Worm (Caenorhabditis elegans) whole organism, L2 larva: Measurements from ENCODE around the gene F46H5.2.

Experiments
- C34F6.9 ChIP-seq: fragments of 150-350 bp; optimal IDR thresholded peaks from 2 replicates; lab custom pipeline; 2014; ENCODE audit warnings: missing biosample characterization, missing genetic modification characterization
- F13H6.1 ChIP-seq: sonication (generic microtip); optimal IDR thresholded peaks from 2 replicates; lab custom pipeline; 2016; ENCODE audit warnings: missing genetic modification characterization, missing compliant biosample characterization
- R02D3.7 ChIP-seq: fragments of 150-350 bp; optimal IDR thresholded peaks from 2 replicates; lab custom pipeline; 2014; ENCODE audit warnings: missing biosample characterization, missing genetic modification characterization
- Y55F3AM.14 ChIP-seq: fragments of 200-800 bp; sonication (Bioruptor generic); optimal IDR thresholded peaks from 2 replicates; lab custom pipeline; 2018; ENCODE audit warnings: mild to moderate bottlenecking, missing genetic modification characterization, missing compliant biosample characterization
- ZK546.5 ChIP-seq: sonication (generic microtip); optimal IDR thresholded peaks from 2 replicates; lab custom pipeline; 2017; ENCODE audit warnings: missing biosample characterization, missing genetic modification characterization
- alr-1 ChIP-seq: fragments of 150-350 bp; optimal IDR thresholded peaks from 2 replicates; lab custom pipeline; 2014; ENCODE audit warnings: missing biosample characterization, missing genetic modification characterization
- aly-2 ChIP-seq: fragments of 150-350 bp; optimal IDR thresholded peaks from 2 replicates; lab custom pipeline; 2014; ENCODE audit warnings: missing biosample characterization, missing genetic modification characterization
- ama-1 ChIP-seq: fragments of 150-350 bp; optimal IDR thresholded peaks from 2 replicates; lab custom pipeline; 2018; ENCODE audit warnings: inconsistent platforms
- blmp-1 ChIP-seq: sonication (generic microtip); optimal IDR thresholded peaks from 2 replicates; lab custom pipeline; 2017; ENCODE audit warnings: missing genetic modification characterization, mild to moderate bottlenecking, missing compliant biosample characterization, antibody characterized with exemption, moderate library complexity; ENCODE audit not compliant: insufficient read depth
- ceh-16 ChIP-seq: fragments of 150-350 bp; optimal IDR thresholded peaks from 2 replicates; lab custom pipeline; 2014; ENCODE audit warnings: missing biosample characterization, missing genetic modification characterization
- ceh-82 ChIP-seq: fragments of 150-350 bp; optimal IDR thresholded peaks from 2 replicates; lab custom pipeline; 2014; ENCODE audit warnings: missing biosample characterization, missing genetic modification characterization
- crh-2 ChIP-seq: sonication (generic microtip); optimal IDR thresholded peaks from 2 replicates; lab custom pipeline; 2017; ENCODE audit warnings: missing biosample characterization, missing genetic modification characterization
- dmd-4 ChIP-seq: sonication (generic microtip); optimal IDR thresholded peaks from 2 replicates; lab custom pipeline; 2017; ENCODE audit warnings: missing biosample characterization, missing genetic modification characterization
- egl-27 ChIP-seq: sonication (generic microtip); optimal IDR thresholded peaks from 3 replicates; lab custom pipeline; 2017; ENCODE audit warnings: missing biosample characterization, missing genetic modification reagents, missing genetic modification characterization
- elt-1 ChIP-seq: fragments of 150-350 bp; optimal IDR thresholded peaks from 2 replicates; lab custom pipeline; 2014; ENCODE audit warnings: missing biosample characterization, missing genetic modification characterization
- elt-3 ChIP-seq: sonication (generic microtip); optimal IDR thresholded peaks from 2 replicates; lab custom pipeline; 2017; ENCODE audit warnings: missing biosample characterization, missing genetic modification characterization
- fos-1 ChIP-seq: fragments of 150-350 bp; optimal IDR thresholded peaks from 2 replicates; lab custom pipeline; 2014; ENCODE audit warnings: missing biosample characterization, missing genetic modification characterization
- gmeb-1 ChIP-seq: fragments of 150-350 bp; optimal IDR thresholded peaks from 2 replicates; lab custom pipeline; 2014; ENCODE audit warnings: missing biosample characterization, missing genetic modification characterization
- lin-11 ChIP-seq: fragments of 150-350 bp; sonication (generic microtip); optimal IDR thresholded peaks from 2 replicates; lab custom pipeline; 2014; ENCODE audit warnings: missing biosample characterization, missing genetic modification characterization, inconsistent platforms, mixed read lengths
- lin-13 ChIP-seq: fragments of 150-350 bp; optimal IDR thresholded peaks from 2 replicates; lab custom pipeline; 2014; ENCODE audit warnings: missing biosample characterization, missing genetic modification reagents, missing genetic modification characterization
- lin-39 ChIP-seq: fragments of 150-350 bp; optimal IDR thresholded peaks from 2 replicates; lab custom pipeline; 2014; ENCODE audit warnings: missing biosample characterization, missing genetic modification reagents, missing genetic modification characterization
- lsy-2 ChIP-seq, 2 experiments: fragments of 150-350 bp in 1 of 2; sonication (generic microtip) in 1 of 2; optimal IDR thresholded peaks; 2 replicates each; lab custom pipeline; 2014 to 2017; ENCODE audit warnings: missing biosample characterization in 2 of 2, missing genetic modification characterization in 2 of 2
- mab-5 ChIP-seq: fragments of 150-350 bp; optimal IDR thresholded peaks from 2 replicates; lab custom pipeline; 2014; ENCODE audit warnings: missing biosample characterization, missing genetic modification characterization
- mbf-1 ChIP-seq: sonication (generic microtip); optimal IDR thresholded peaks from 2 replicates; lab custom pipeline; 2017; ENCODE audit warnings: missing biosample characterization, missing genetic modification characterization
- mdl-1 ChIP-seq, 2 experiments: fragments of 150-350 bp in 1 of 2; sonication (generic microtip) in 1 of 2; optimal IDR thresholded peaks; 2 replicates each; lab custom pipeline; 2017; ENCODE audit warnings: missing biosample characterization in 2 of 2, missing genetic modification characterization in 2 of 2
- nhr-10 ChIP-seq: sonication (generic microtip); optimal IDR thresholded peaks from 2 replicates; lab custom pipeline; 2017; ENCODE audit warnings: missing biosample characterization, missing genetic modification characterization
- nhr-11 ChIP-seq: fragments of 150-350 bp; optimal IDR thresholded peaks from 2 replicates; lab custom pipeline; 2014; ENCODE audit warnings: missing biosample characterization, missing genetic modification characterization
- nhr-12 ChIP-seq: fragments of 150-350 bp; optimal IDR thresholded peaks from 2 replicates; lab custom pipeline; 2014; ENCODE audit warnings: missing biosample characterization, missing genetic modification characterization
- nhr-129 ChIP-seq: fragments of 150-350 bp; optimal IDR thresholded peaks from 2 replicates; lab custom pipeline; 2014; ENCODE audit warnings: missing biosample characterization, missing genetic modification characterization
- nhr-21 ChIP-seq: fragments of 150-350 bp; optimal IDR thresholded peaks from 2 replicates; lab custom pipeline; 2014; ENCODE audit warnings: missing biosample characterization, missing genetic modification characterization
- nhr-23 ChIP-seq: fragments of 150-350 bp; optimal IDR thresholded peaks from 2 replicates; lab custom pipeline; 2014; ENCODE audit warnings: missing biosample characterization, missing genetic modification reagents, missing genetic modification characterization
- nhr-237 ChIP-seq: fragments of 150-350 bp; optimal IDR thresholded peaks from 2 replicates; lab custom pipeline; 2014; ENCODE audit warnings: missing biosample characterization, missing genetic modification characterization
- nhr-25 ChIP-seq: fragments of 150-350 bp; sonication (generic microtip); optimal IDR thresholded peaks from 3 replicates; lab custom pipeline; 2014; ENCODE audit warnings: missing biosample characterization, missing genetic modification characterization
- nhr-6 ChIP-seq: fragments of 150-350 bp; optimal IDR thresholded peaks from 2 replicates; lab custom pipeline; 2014; ENCODE audit warnings: missing biosample characterization, missing genetic modification characterization
- nhr-77 ChIP-seq: fragments of 150-350 bp; optimal IDR thresholded peaks from 2 replicates; lab custom pipeline; 2014; ENCODE audit warnings: missing biosample characterization, missing genetic modification characterization
- peb-1 ChIP-seq: fragments of 150-350 bp; optimal IDR thresholded peaks from 2 replicates; lab custom pipeline; 2014; ENCODE audit warnings: missing biosample characterization, missing genetic modification characterization
- sem-4 ChIP-seq: fragments of 150-350 bp; optimal IDR thresholded peaks from 2 replicates; lab custom pipeline; 2014; ENCODE audit warnings: missing biosample characterization, missing genetic modification reagents, missing genetic modification characterization
- skn-1 ChIP-seq: sonication (generic microtip); optimal IDR thresholded peaks from 2 replicates; lab custom pipeline; 2017; ENCODE audit warnings: missing biosample characterization, missing genetic modification characterization
- sma-3 ChIP-seq: sonication (generic microtip); optimal IDR thresholded peaks from 2 replicates; lab custom pipeline; 2016; ENCODE audit warnings: missing genetic modification reagents, missing genetic modification characterization, missing compliant biosample characterization
- sma-9 ChIP-seq, 2 experiments: fragments of 150-350 bp in 1 of 2; sonication (generic microtip) in 1 of 2; optimal IDR thresholded peaks; 2 replicates each; lab custom pipeline; 2014 to 2016; ENCODE audit warnings: missing genetic modification characterization in 2 of 2, mild to moderate bottlenecking in 1 of 2, missing biosample characterization in 1 of 2, missing compliant biosample characterization in 1 of 2, missing genetic modification reagents in 1 of 2, moderate library complexity in 1 of 2
- snpc-4 ChIP-seq: fragments of 150-350 bp; optimal IDR thresholded peaks from 2 replicates; lab custom pipeline; 2014; ENCODE audit warnings: missing biosample characterization, missing genetic modification characterization
- unc-39 ChIP-seq: fragments of 150-350 bp; optimal IDR thresholded peaks from 2 replicates; lab custom pipeline; 2014; ENCODE audit warnings: missing biosample characterization, missing genetic modification characterization
- unc-55 ChIP-seq: fragments of 150-350 bp; sonication (generic microtip); optimal IDR thresholded peaks from 3 replicates; lab custom pipeline; 2014; ENCODE audit warnings: missing biosample characterization, missing genetic modification reagents, missing genetic modification characterization
- unc-62 ChIP-seq: fragments of 150-350 bp; optimal IDR thresholded peaks from 2 replicates; lab custom pipeline; 2014; ENCODE audit warnings: missing biosample characterization, missing genetic modification reagents, missing genetic modification characterization
- zag-1 ChIP-seq: fragments of 150-350 bp; optimal IDR thresholded peaks from 2 replicates; lab custom pipeline; 2014; ENCODE audit warnings: missing biosample characterization, missing genetic modification characterization
- ztf-1 ChIP-seq: fragments of 200-800 bp; sonication (Bioruptor generic); conservative IDR thresholded peaks from 2 replicates; pipeline ENCODE4 v1.3.6; 2022; ENCODE audit warnings: missing genetic modification characterization, missing compliant biosample characterization
- ztf-11 ChIP-seq: sonication (generic microtip); optimal IDR thresholded peaks from 2 replicates; lab custom pipeline; 2017; ENCODE audit warnings: missing biosample characterization, missing genetic modification characterization
- ztf-4 ChIP-seq: fragments of 150-350 bp; optimal IDR thresholded peaks from 2 replicates; lab custom pipeline; 2014; ENCODE audit warnings: missing biosample characterization, missing genetic modification characterization

F46H5.2 gene

ce11 chrX:7234074-7234453 is 31.4 kb upstream of the F46H5.2 start:
- TF ChIP-seq skn-1 (tag; lab: Kevin White, UChicago), result no peak
- TF ChIP-seq Y55F3AM.14, result no peak
- TF ChIP-seq C34F6.9 (tag; lab: Kevin White, UChicago), result no peak
- no peak for TF ChIP-seq unc-39 (tag; lab: Kevin White, UChicago)

DNA sequence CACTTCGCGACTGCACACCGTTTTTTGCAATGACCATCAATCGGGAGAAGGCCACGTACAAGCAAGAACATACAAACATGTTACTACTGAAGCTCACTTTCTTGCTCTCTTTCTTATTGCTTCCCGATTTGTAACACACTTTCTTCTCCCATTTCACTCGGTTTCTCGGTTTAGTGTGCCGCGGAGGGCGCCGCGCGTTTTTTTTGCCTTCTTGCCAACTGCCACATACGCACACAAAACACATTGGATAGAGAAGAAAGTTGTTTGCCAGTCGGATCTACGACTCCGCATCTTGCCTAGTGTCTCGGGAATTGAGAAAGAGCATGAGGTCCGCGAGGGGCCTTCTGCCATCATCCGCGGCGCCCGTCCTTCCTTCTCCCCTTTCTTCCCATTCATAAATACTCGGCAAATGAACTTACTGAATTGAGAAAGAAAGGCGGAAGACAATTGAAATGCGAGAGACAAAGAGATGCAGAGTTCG is 30.7 kb upstream of the F46H5.2 start:
- TF ChIP-seq fos-1 (tag; lab: Kevin White, UChicago) (peak; percentile 1), peb-1 (tag; lab: Kevin White, UChicago) (no peak), sem-4 (tag; lab: Kevin White, UChicago) (peak; percentile 56), nhr-6 (tag; lab: Kevin White, UChicago) (no peak), nhr-77 (no peak), nhr-23 (tag; lab: Kevin White, UChicago) (no peak), nhr-10 (tag; lab: Kevin White, UChicago) (no peak), R02D3.7 (tag; lab: Kevin White, UChicago) (no peak), ceh-82 (tag; lab: Kevin White, UChicago) (no peak), crh-2 (tag; lab: Kevin White, UChicago) (peak; percentile 76), nhr-21 (no peak), elt-1 (tag; lab: Kevin White, UChicago) (no peak), F13H6.1 (tag; lab: Kevin White, UChicago) (peak; percentile 95), lsy-2 (tag; optimal IDR thresholded peaks at IDR 0.05; lab: Kevin White, UChicago) (peak; percentile 32 to 37), unc-39 (tag; lab: Kevin White, UChicago) (peak; percentile 94), mab-5 (tag; lab: Kevin White, UChicago) (no peak), mdl-1 (tag; optimal IDR thresholded peaks at IDR 0.05; lab: Kevin White, UChicago) (no peak), ama-1 (lab: Kevin White, UChicago) (no peak), egl-27 (tag; lab: Kevin White, UChicago) (no peak), mbf-1 (tag; lab: Kevin White, UChicago) (no peak), nhr-25 (tag; lab: Kevin White, UChicago) (no peak), unc-55 (GFP tag; lab: Kevin White, UChicago) (peak; percentile 44), lin-13 (GFP tag; lab: Kevin White, UChicago) (peak; percentile 41), sma-3 (GFP tag; lab: Kevin White, UChicago) (no peak), zag-1 (peak; percentile 70), ceh-16 (tag; lab: Kevin White, UChicago) (no peak), aly-2 (tag; lab: Kevin White, UChicago) (no peak), unc-62 (no peak), blmp-1 (tag; lab: Kevin White, UChicago) (no peak), nhr-237 (tag; lab: Kevin White, UChicago) (no peak), C34F6.9 (tag; lab: Kevin White, UChicago) (peak; percentile 75), ztf-4 (tag; lab: Kevin White, UChicago) (peak; percentile 28), nhr-12 (no peak), skn-1 (tag; lab: Kevin White, UChicago) (no peak), ztf-11 (no peak), nhr-129 (peak; percentile 80), alr-1 (tag; lab: Kevin White, UChicago) (no peak), Y55F3AM.14 (peak; percentile 44), lin-39 (tag; lab: Kevin White, UChicago) (no peak), dmd-4 (no peak), nhr-11 (no peak), sma-9 (GFP tag; optimal IDR thresholded peaks at IDR 0.05; lab: Kevin White, UChicago) (peak; percentile 58), sma-9 (tag; optimal IDR thresholded peaks at IDR 0.05; lab: Kevin White, UChicago) (no peak), elt-3 (tag; lab: Kevin White, UChicago) (no peak), snpc-4 (tag; lab: Kevin White, UChicago) (peak; percentile 36), ztf-1 (no peak), ZK546.5 (tag; lab: Kevin White, UChicago) (no peak), gmeb-1 (tag; lab: Kevin White, UChicago) (peak; percentile 13), lin-11 (no peak)
